Worm (Caenorhabditis elegans) whole organism, early embryonic: Measurements from ENCODE around the gene sru-23.

ENCODE experiments used
- B0310.2 ChIP-seq: sonication (generic microtip); optimal IDR thresholded peaks from 2 replicates; lab custom pipeline; 2016; ENCODE audit warnings: mild to moderate bottlenecking, missing genetic modification characterization, missing compliant biosample characterization
- F13C5.2 ChIP-seq: sonication (generic microtip); optimal IDR thresholded peaks from 2 replicates; lab custom pipeline; 2017; ENCODE audit warnings: mild to moderate bottlenecking, missing genetic modification characterization, inconsistent platforms, missing compliant biosample characterization
- aly-1 ChIP-seq: sonication (generic microtip); optimal IDR thresholded peaks from 2 replicates; lab custom pipeline; 2016; ENCODE audit warnings: missing genetic modification characterization, missing compliant biosample characterization
- ama-1 ChIP-seq: fragments of 150-350 bp; optimal IDR thresholded peaks from 2 replicates; lab custom pipeline; 2014
- ceh-13 ChIP-seq: fragments of 200-800 bp; sonication (Bioruptor generic); optimal IDR thresholded peaks from 2 replicates; lab custom pipeline; 2018; ENCODE audit warnings: mild to moderate bottlenecking, missing genetic modification characterization, missing compliant biosample characterization
- ceh-36 ChIP-seq: sonication (generic microtip); optimal IDR thresholded peaks from 2 replicates; lab custom pipeline; 2016; ENCODE audit warnings: missing genetic modification characterization, inconsistent platforms, missing compliant biosample characterization
- ets-7 ChIP-seq: sonication (generic microtip); optimal IDR thresholded peaks from 2 replicates; lab custom pipeline; 2016; ENCODE audit warnings: missing genotype, missing genetic modification characterization, missing compliant biosample characterization
- flt-1 ChIP-seq: fragments of 200-800 bp; sonication (Bioruptor generic); IDR thresholded peaks from 2 replicates; pipeline ENCODE4 v1.3.6; 2022; ENCODE audit warnings: missing genetic modification characterization, missing compliant biosample characterization
- hmbx-1 ChIP-seq: sonication (generic microtip); optimal IDR thresholded peaks from 2 replicates; lab custom pipeline; 2016; ENCODE audit warnings: mild to moderate bottlenecking, missing genetic modification characterization, missing compliant biosample characterization
- hmg-4 ChIP-seq: fragments of 200-800 bp; sonication (Bioruptor generic); optimal IDR thresholded peaks from 2 replicates; lab custom pipeline; 2018; ENCODE audit warnings: mild to moderate bottlenecking, missing genetic modification characterization, missing compliant biosample characterization
- hnd-1 ChIP-seq: sonication (generic microtip); optimal IDR thresholded peaks from 2 replicates; lab custom pipeline; 2016; ENCODE audit warnings: missing genetic modification characterization, missing compliant biosample characterization
- pes-1 ChIP-seq: fragments of 200-800 bp; sonication (Bioruptor generic); IDR thresholded peaks from 2 replicates; pipeline ENCODE4 v1.3.6; 2022; ENCODE audit warnings: missing genetic modification reagents, missing genetic modification characterization, missing compliant biosample characterization
- scrt-1 ChIP-seq: fragments of 200-800 bp; sonication (Bioruptor generic); IDR thresholded peaks from 2 replicates; pipeline ENCODE4 v1.3.6; 2022; ENCODE audit warnings: missing genetic modification characterization, missing compliant biosample characterization
- sea-1 ChIP-seq: fragments of 200-800 bp; sonication (Bioruptor generic); conservative IDR thresholded peaks from 2 replicates; pipeline ENCODE4 v1.3.6; 2022; ENCODE audit warnings: missing genetic modification characterization, missing compliant biosample characterization
- tbx-11 ChIP-seq: fragments of 200-800 bp; sonication (Bioruptor generic); IDR thresholded peaks from 2 replicates; pipeline ENCODE4 v1.3.6; 2022; ENCODE audit warnings: missing genetic modification characterization, missing compliant biosample characterization
- tbx-37 ChIP-seq: fragments of 200-800 bp; sonication (Bioruptor generic); conservative IDR thresholded peaks from 2 replicates; pipeline ENCODE4 v1.3.6; 2022; ENCODE audit warnings: missing genetic modification reagents, missing genetic modification characterization, missing compliant biosample characterization
- tra-4 ChIP-seq: sonication (generic microtip); optimal IDR thresholded peaks from 2 replicates; lab custom pipeline; 2017; ENCODE audit warnings: missing genetic modification characterization, missing compliant biosample characterization

The sru-23 gene

DNA sequence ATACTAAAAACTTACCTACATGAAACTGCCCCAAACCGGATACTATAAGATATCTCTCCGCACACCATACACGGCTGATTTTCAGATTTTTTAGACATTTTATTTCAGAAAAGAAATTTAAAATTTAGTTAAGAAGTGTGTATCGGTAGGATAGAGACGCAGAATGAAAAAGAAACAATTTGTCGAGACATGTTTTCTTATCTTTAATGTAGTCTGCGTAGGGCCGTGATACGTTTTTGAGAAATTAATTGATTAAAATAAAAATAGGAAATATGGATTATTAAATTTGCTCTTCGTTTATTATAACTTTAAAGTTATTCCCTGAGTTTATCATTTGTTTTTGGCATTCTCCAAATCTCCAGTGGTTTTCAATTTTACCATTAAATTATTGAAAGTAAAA is 48.1 kb downstream of the sru-23 start, which contains the start of gene nhr-108:
Gene nhr-108 (minus strand): TSS at position 166 of the 400 bp plus-strand sequence.
- TF ChIP-seq ama-1 (lab: Kevin White, UChicago) = no peak
- no peak for TF ChIP-seq hmg-4 (GFP tag; lab: Kevin White, UChicago)
- no peak for TF ChIP-seq tbx-11 (GFP tag; lab: Robert Waterston, UW)
- TF ChIP-seq tra-4 = no peak
- TF ChIP-seq pes-1 (GFP tag; lab: Robert Waterston, UW) = no peak
- TF ChIP-seq tbx-37 = no peak
- no peak for TF ChIP-seq ceh-36
- TF ChIP-seq hmbx-1 (tag; lab: Kevin White, UChicago) = no peak
- TF ChIP-seq ceh-13 = no peak
- no peak for TF ChIP-seq scrt-1 (GFP tag; lab: Robert Waterston, UW)
- no peak for TF ChIP-seq hnd-1
- no peak for TF ChIP-seq B0310.2 (tag; lab: Kevin White, UChicago)
- no peak for TF ChIP-seq aly-1 (tag; lab: Kevin White, UChicago)
- TF ChIP-seq ets-7 = no peak
- no peak for TF ChIP-seq flt-1 (GFP tag; lab: Robert Waterston, UW)
- no peak for TF ChIP-seq F13C5.2 (tag; lab: Kevin White, UChicago)
- no peak for TF ChIP-seq sea-1 (GFP tag; lab: Robert Waterston, UW)

ce11 chrV:15922979-15923378 is 49.4 kb downstream of the sru-23 start, which contains the start of gene F35E8.13:
Gene F35E8.13 (plus strand): TSS chrV:15923279.
- TF ChIP-seq hnd-1 = no peak

DNA sequence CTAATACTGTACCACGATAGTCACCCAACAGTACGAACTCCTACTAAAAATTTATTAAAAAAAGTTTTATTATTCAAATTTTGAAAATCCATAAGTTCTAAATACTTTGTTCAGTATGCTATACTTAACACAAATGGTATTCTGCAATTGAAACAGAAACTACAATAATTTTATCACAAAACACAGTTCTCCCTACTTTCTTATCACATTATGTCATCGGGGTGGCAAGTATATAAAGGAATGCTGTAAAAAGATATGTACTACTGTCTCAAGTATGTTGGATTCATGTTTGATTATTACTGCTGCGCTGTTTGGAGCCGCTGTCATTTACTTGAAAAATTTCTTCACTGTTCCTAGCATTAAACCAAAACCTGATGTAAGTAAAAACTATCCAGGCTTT is 51.3 kb downstream of the sru-23 start, which contains the start of gene cdr-1:
Gene cdr-1 (plus strand): TSS at position 208 of the 400 bp plus-strand sequence.
- TF ChIP-seq B0310.2 (tag; lab: Kevin White, UChicago) (no peak), hmg-4 (GFP tag; lab: Kevin White, UChicago) (no peak), hmbx-1 (tag; lab: Kevin White, UChicago) (no peak), ceh-36 (no peak), F13C5.2 (tag; lab: Kevin White, UChicago) (no peak), sea-1 (GFP tag; lab: Robert Waterston, UW) (no peak), aly-1 (tag; lab: Kevin White, UChicago) (no peak), ets-7 (no peak), pes-1 (GFP tag; lab: Robert Waterston, UW) (no peak), ceh-13 (no peak), tra-4 (no peak), tbx-37 (no peak), flt-1 (GFP tag; lab: Robert Waterston, UW) (no peak), ama-1 (lab: Kevin White, UChicago) (no peak)
